Fruit fly (Drosophila melanogaster) whole organism, embryonic: ENCODE data around the gene CG42488.

ENCODE experiments used
- Aef1 ChIP-seq: fragments of 200-800 bp; sonication (Bioruptor generic); IDR thresholded peaks from 3 replicates; pipeline ENCODE4 v1.3.6; 2022; ENCODE audit warnings: missing biosample characterization, missing genetic modification characterization
- Asciz ChIP-seq: fragments of 200-800 bp; sonication (Bioruptor generic); optimal IDR thresholded peaks from 2 replicates; lab custom pipeline; 2017; ENCODE audit warnings: missing biosample characterization, mild to moderate bottlenecking, missing genetic modification characterization, missing genetic modification reagents
- Bgb ChIP-seq: fragments of 200-800 bp; sonication (Bioruptor generic); IDR thresholded peaks from 2 replicates; pipeline ENCODE4 v1.3.6; 2022; ENCODE audit warnings: missing biosample characterization, missing genetic modification characterization; ENCODE audit not compliant: partially characterized antibody
- CG10209 ChIP-seq: fragments of 200-800 bp; sonication (Bioruptor generic); optimal IDR thresholded peaks from 3 replicates; lab custom pipeline; 2017; ENCODE audit warnings: missing biosample characterization, mild to moderate bottlenecking, missing genetic modification characterization, missing genetic modification reagents
- CG10431 ChIP-seq: fragments of 200-800 bp; sonication (Bioruptor generic); optimal IDR thresholded peaks from 3 replicates; lab custom pipeline; 2018; ENCODE audit warnings: missing biosample characterization, mild to moderate bottlenecking, missing genetic modification characterization
- CG1233 ChIP-seq: fragments of 200-800 bp; sonication (Bioruptor generic); optimal IDR thresholded peaks from 4 replicates; lab custom pipeline; 2018; ENCODE audit warnings: missing biosample characterization, mild to moderate bottlenecking, missing genetic modification characterization
- CG12391 ChIP-seq: fragments of 200-800 bp; sonication (Bioruptor generic); optimal IDR thresholded peaks from 3 replicates; lab custom pipeline; 2018; ENCODE audit warnings: missing biosample characterization, mild to moderate bottlenecking, missing genetic modification characterization, moderate library complexity
- CG14667 ChIP-seq: fragments of 200-800 bp; sonication (Bioruptor generic); IDR thresholded peaks from 2 replicates; pipeline ENCODE4 v1.3.6; 2022; ENCODE audit warnings: missing biosample characterization, missing genetic modification characterization
- CG15479 ChIP-seq: fragments of 200-800 bp; sonication (Bioruptor generic); optimal IDR thresholded peaks from 3 replicates; lab custom pipeline; 2019; ENCODE audit warnings: missing biosample characterization, mild to moderate bottlenecking, missing genetic modification characterization, moderate library complexity
- CG16815 ChIP-seq: fragments of 200-800 bp; sonication (Bioruptor generic); optimal IDR thresholded peaks from 3 replicates; lab custom pipeline; 2017; ENCODE audit warnings: missing biosample characterization, mild to moderate bottlenecking, missing genetic modification characterization
- CG17385 ChIP-seq: fragments of 200-800 bp; sonication (Bioruptor generic); optimal IDR thresholded peaks from 3 replicates; lab custom pipeline; 2018; ENCODE audit warnings: missing biosample characterization, mild to moderate bottlenecking, missing genetic modification characterization
- CG1832 ChIP-seq: fragments of 200-800 bp; sonication (Bioruptor generic); optimal IDR thresholded peaks from 2 replicates; lab custom pipeline; 2017; ENCODE audit warnings: missing biosample characterization, mild to moderate bottlenecking, missing genetic modification characterization, inconsistent platforms
- CG2116 ChIP-seq: fragments of 200-800 bp; sonication (Bioruptor generic); optimal IDR thresholded peaks from 3 replicates; lab custom pipeline; 2018; ENCODE audit warnings: missing biosample characterization, mild to moderate bottlenecking, missing genetic modification characterization
- CG2199 ChIP-seq: fragments of 200-800 bp; sonication (Bioruptor generic); IDR thresholded peaks from 3 replicates; pipeline ENCODE4 v1.3.6; 2022; ENCODE audit warnings: missing biosample characterization, missing genetic modification characterization
- CG33213 ChIP-seq: fragments of 200-800 bp; sonication (Bioruptor generic); optimal IDR thresholded peaks from 3 replicates; lab custom pipeline; 2016; ENCODE audit warnings: missing biosample characterization, missing genetic modification characterization
- CG3726 ChIP-seq: fragments of 200-800 bp; sonication (Bioruptor generic); IDR thresholded peaks from 3 replicates; pipeline ENCODE4, ENCODE4 v1.3.6; 2022; ENCODE audit warnings: missing biosample characterization, missing genetic modification characterization
- CG4360 ChIP-seq: fragments of 200-800 bp; sonication (Bioruptor generic); IDR thresholded peaks from 2 replicates; pipeline ENCODE4 v1.3.6; 2022; ENCODE audit warnings: missing biosample characterization, missing genetic modification characterization
- CG4404 ChIP-seq: fragments of 200-800 bp; sonication (Bioruptor generic); IDR thresholded peaks from 2 replicates; pipeline ENCODE4 v1.3.6; 2022; ENCODE audit warnings: missing biosample characterization, missing genetic modification characterization
- CG4730 ChIP-seq: fragments of 200-800 bp; sonication (Bioruptor generic); IDR thresholded peaks from 2 replicates; pipeline ENCODE4 v1.3.6; 2022; ENCODE audit warnings: missing biosample characterization, missing genetic modification characterization
- CG5245 ChIP-seq: fragments of 200-800 bp; sonication (Bioruptor generic); optimal IDR thresholded peaks from 3 replicates; lab custom pipeline; 2016; ENCODE audit warnings: missing biosample characterization, missing genetic modification characterization
- CG5953 ChIP-seq: fragments of 200-800 bp; sonication (Bioruptor generic); IDR thresholded peaks from 2 replicates; pipeline ENCODE4 v1.3.6; 2022; ENCODE audit warnings: missing biosample characterization, missing genetic modification characterization
- CG6765 ChIP-seq: fragments of 200-800 bp; sonication (Bioruptor generic); optimal IDR thresholded peaks from 3 replicates; lab custom pipeline; 2017; ENCODE audit warnings: missing biosample characterization, mild to moderate bottlenecking, missing genetic modification characterization
- CG7745 ChIP-seq: fragments of 200-800 bp; sonication (Bioruptor generic); optimal IDR thresholded peaks from 2 replicates; lab custom pipeline; 2018; ENCODE audit warnings: missing biosample characterization, mild to moderate bottlenecking, missing genetic modification characterization, moderate library complexity
- CoRest ChIP-seq: fragments of 200-800 bp; sonication (Bioruptor generic); optimal IDR thresholded peaks from 3 replicates; lab custom pipeline; 2018; ENCODE audit warnings: missing biosample characterization, mild to moderate bottlenecking, missing genetic modification characterization, moderate library complexity
- D ChIP-seq, 2 experiments: fragments of 200-800 bp in 1 of 2; fragments of >200 bp in 1 of 2; sonication (Bioruptor generic) in 1 of 2; optimal IDR thresholded peaks; 2 replicates in 1 of 2; 3 replicates in 1 of 2; lab custom pipeline; 2017; ENCODE audit warnings: mild to moderate bottlenecking in 1 of 2, missing biosample characterization in 1 of 2, missing genetic modification characterization in 1 of 2, missing genetic modification reagents in 1 of 2
- Elba2 ChIP-seq: fragments of 200-800 bp; sonication (Bioruptor generic); optimal IDR thresholded peaks from 3 replicates; lab custom pipeline; 2016; ENCODE audit warnings: missing biosample characterization, missing genetic modification characterization
- Rx ChIP-seq: fragments of 200-800 bp; sonication (Bioruptor generic); IDR thresholded peaks from 2 replicates; pipeline ENCODE4 v1.3.6; 2022; ENCODE audit warnings: missing biosample characterization, missing genetic modification characterization
- Sox100B ChIP-seq: fragments of 200-800 bp; sonication (Bioruptor generic); optimal IDR thresholded peaks from 3 replicates; lab custom pipeline; 2018; ENCODE audit warnings: missing biosample characterization, mild to moderate bottlenecking, missing genetic modification characterization
- Taf1 ChIP-seq: fragments of 200-800 bp; sonication (Bioruptor generic); IDR thresholded peaks from 2 replicates; pipeline ENCODE4 v1.3.6; 2022; ENCODE audit warnings: missing biosample characterization, missing genetic modification characterization
- Tbp ChIP-seq: fragments of >200 bp; optimal IDR thresholded peaks from 2 replicates; lab custom pipeline; 2018; ENCODE audit warnings: missing biosample characterization, missing genetic modification characterization
- ac ChIP-seq: fragments of 200-800 bp; sonication (Bioruptor generic); optimal IDR thresholded peaks from 3 replicates; lab custom pipeline; 2017; ENCODE audit warnings: missing biosample characterization, mild to moderate bottlenecking, missing genetic modification characterization
- bbx ChIP-seq: fragments of 200-800 bp; sonication (Bioruptor generic); IDR thresholded peaks from 2 replicates; pipeline ENCODE4 v1.3.6; 2022; ENCODE audit warnings: missing biosample characterization, missing genetic modification characterization; ENCODE audit not compliant: partially characterized antibody
- cg ChIP-seq: fragments of 200-800 bp; sonication (Bioruptor generic); optimal IDR thresholded peaks from 3 replicates; lab custom pipeline; 2019; ENCODE audit warnings: missing biosample characterization, mild to moderate bottlenecking, missing genetic modification characterization, moderate library complexity
- chinmo ChIP-seq: fragments of 200-800 bp; sonication (Bioruptor generic); IDR thresholded peaks from 4 replicates; pipeline ENCODE4 v1.3.6; 2022; ENCODE audit warnings: missing biosample characterization, missing genetic modification characterization; ENCODE audit not compliant: partially characterized antibody
- corto ChIP-seq: fragments of 200-800 bp; sonication (Bioruptor generic); optimal IDR thresholded peaks from 2 replicates; lab custom pipeline; 2016; ENCODE audit warnings: missing biosample characterization, mild to moderate bottlenecking, missing genetic modification characterization, moderate library complexity
- exex ChIP-seq: fragments of 200-800 bp; sonication (Bioruptor generic); optimal IDR thresholded peaks from 4 replicates; lab custom pipeline; 2018; ENCODE audit warnings: missing biosample characterization, mild to moderate bottlenecking, missing genetic modification characterization, moderate library complexity
- gt ChIP-seq: fragments of 200-800 bp; sonication (Bioruptor generic); IDR thresholded peaks from 2 replicates; pipeline ENCODE4 v1.3.6; 2022; ENCODE audit warnings: missing biosample characterization, missing genetic modification characterization
- hth ChIP-seq: fragments of >200 bp; optimal IDR thresholded peaks from 2 replicates; lab custom pipeline; 2017; ENCODE audit warnings: inconsistent platforms
- kah ChIP-seq: fragments of 200-800 bp; sonication (Bioruptor generic); optimal IDR thresholded peaks from 2 replicates; lab custom pipeline; 2018; ENCODE audit warnings: missing biosample characterization, mild to moderate bottlenecking, missing genetic modification characterization
- oc ChIP-seq: fragments of 200-800 bp; sonication (Bioruptor generic); optimal IDR thresholded peaks from 2 replicates; lab custom pipeline; 2018; ENCODE audit warnings: missing biosample characterization, mild to moderate bottlenecking, missing genetic modification characterization, moderate library complexity
- onecut ChIP-seq: fragments of 200-800 bp; sonication (Bioruptor generic); IDR thresholded peaks from 2 replicates; pipeline ENCODE4 v1.3.6; 2022; ENCODE audit warnings: missing biosample characterization, missing genetic modification characterization
- pros ChIP-seq: fragments of 200-800 bp; sonication (Bioruptor generic); optimal IDR thresholded peaks from 3 replicates; lab custom pipeline; 2019; ENCODE audit warnings: missing biosample characterization, mild to moderate bottlenecking, missing genetic modification characterization, moderate library complexity
- psq ChIP-seq: fragments of 200-800 bp; sonication (Bioruptor generic); optimal IDR thresholded peaks from 2 replicates; lab custom pipeline; 2017; ENCODE audit warnings: missing biosample characterization, missing genetic modification characterization
- sens ChIP-seq: fragments of 200-800 bp; sonication (Bioruptor generic); peaks from one replicate; lab custom pipeline; 2016; ENCODE audit warnings: missing biosample characterization, missing genetic modification characterization
- sob ChIP-seq: fragments of 200-800 bp; sonication (Bioruptor generic); IDR thresholded peaks from 2 replicates; pipeline ENCODE4 v1.3.6; 2022; ENCODE audit warnings: missing biosample characterization, missing genetic modification characterization
- sqz ChIP-seq: fragments of 200-800 bp; sonication (Bioruptor generic); optimal IDR thresholded peaks from 3 replicates; lab custom pipeline; 2018; ENCODE audit warnings: missing biosample characterization, mild to moderate bottlenecking, missing genetic modification characterization
- zf30C ChIP-seq: fragments of 200-800 bp; sonication (Bioruptor generic); optimal IDR thresholded peaks from 3 replicates; lab custom pipeline; 2018; ENCODE audit warnings: missing biosample characterization, mild to moderate bottlenecking, missing genetic modification characterization

Gene CG42488

dm6 chr3R:25466166-25466565, 16.7 kb upstream of the CG42488 start:
- TF ChIP-seq gt (GFP tag; lab: Robert Waterston, UW) (no peak), sqz (GFP tag; lab: Kevin White, UChicago) (peak; percentile 26), chinmo (no peak)

dm6 chr3R:25471853-25472634, 10.9 kb upstream of the CG42488 start:
- TF ChIP-seq zf30C (GFP tag; lab: Kevin White, UChicago) (no peak), CG7745 (tag; lab: Kevin White, UChicago) (peak; percentile 48), CG15479 (GFP tag; lab: Kevin White, UChicago) (peak; percentile 66), bbx (GFP tag; lab: Robert Waterston, UW) (no peak), corto (GFP tag; lab: Kevin White, UChicago) (no peak), chinmo (0 out of 4 replicates have a peak, but pooled peaks have one; percentile 6), exex (tag; lab: Kevin White, UChicago) (no peak), CG33213 (GFP tag; lab: Kevin White, UChicago) (no peak), Elba2 (peak; percentile 76), onecut (GFP tag; lab: Robert Waterston, UW) (no peak), Taf1 (GFP tag; lab: Robert Waterston, UW) (no peak), CG2116 (GFP tag; lab: Kevin White, UChicago) (no peak), pros (GFP tag; lab: Kevin White, UChicago) (peak; percentile 9), Sox100B (GFP tag; lab: Kevin White, UChicago) (no peak), CG10209 (GFP tag; lab: Kevin White, UChicago) (no peak), Rx (GFP tag; lab: Robert Waterston, UW) (no peak), cg (no peak), CG4360 (GFP tag; lab: Robert Waterston, UW) (peak; percentile 98), CG16815 (GFP tag; lab: Kevin White, UChicago) (no peak), hth (lab: Kevin White, UChicago) (no peak), oc (no peak), CG2199 (GFP tag; lab: Robert Waterston, UW) (peak; percentile 73; the same call in 1 of the 3 replicates), Tbp (no peak), CG1233 (no peak), CG4404 (no peak), CG14667 (no peak), CG5953 (no peak), CoRest (tag; lab: Kevin White, UChicago) (no peak), CG3726 (GFP tag; lab: Robert Waterston, UW) (no peak), ac (GFP tag; lab: Kevin White, UChicago) (no peak), CG6765 (GFP tag; lab: Kevin White, UChicago) (no peak), CG10431 (GFP tag; lab: Kevin White, UChicago) (no peak), kah (peak; percentile 67), D (optimal IDR thresholded peaks at IDR 0.05; lab: Kevin White, UChicago) (peak; percentile 68), D (GFP tag; optimal IDR thresholded peaks at IDR 0.05; lab: Kevin White, UChicago) (no peak), Asciz (GFP tag; lab: Kevin White, UChicago) (no peak), Aef1 (GFP tag; lab: Robert Waterston, UW) (peak; percentile 60), Bgb (GFP tag; lab: Robert Waterston, UW) (no peak), psq (GFP tag; lab: Kevin White, UChicago) (peak; percentile 81), CG12391 (tag; lab: Kevin White, UChicago) (no peak), sob (GFP tag; lab: Robert Waterston, UW) (no peak), sens (peak; percentile 58), CG17385 (GFP tag; lab: Kevin White, UChicago) (peak; percentile 55), CG4730 (GFP tag; lab: Robert Waterston, UW) (no peak), CG5245 (no peak), CG1832 (GFP tag; lab: Kevin White, UChicago) (no peak)
